Worm (Caenorhabditis elegans): ENCODE measurements around the gene B0244.9.

B0244.9 gene

ce11 chrIII:5717173-5717748 lies 13.6 kb downstream of the B0244.9 start:
- TF ChIP-seq T22C8.4 (GFP tag; IDR thresholded peaks at IDR 0.05), result no peak
- TF ChIP-seq flt-1 (GFP tag; IDR thresholded peaks at IDR 0.05), result no peak
- TF ChIP-seq tab-1 (GFP tag; IDR thresholded peaks at IDR 0.05), result no peak
- TF ChIP-seq med-1 (GFP tag; optimal IDR thresholded peaks at IDR 0.05; ENCODE audit: insufficient read depth), result no peak
- no peak for TF ChIP-seq ztf-29 (GFP tag; IDR thresholded peaks at IDR 0.05)
- no peak for TF ChIP-seq cog-1 (tag; optimal IDR thresholded peaks at IDR 0.05)
- TF ChIP-seq ref-1 (GFP tag; conservative IDR thresholded peaks at IDR 0.05), result no peak

- TF ChIP-seq ztf-23 (GFP tag; IDR thresholded peaks at IDR 0.05) (peak; percentile 55; the same call in 1 of the 2 replicates), klf-2 (GFP tag; conservative IDR thresholded peaks at IDR 0.05) (no peak), tab-1 (GFP tag; IDR thresholded peaks at IDR 0.05) (no peak), ztf-29 (GFP tag; IDR thresholded peaks at IDR 0.05) (peak; percentile 32; the same call in 1 of the 2 replicates), cog-1 (tag; optimal IDR thresholded peaks at IDR 0.05) (peak; percentile 77), T22C8.4 (GFP tag; IDR thresholded peaks at IDR 0.05) (no peak), flt-1 (GFP tag; IDR thresholded peaks at IDR 0.05) (0 out of 2 replicates have a peak, but pooled peaks have one; percentile 34), med-1 (GFP tag; optimal IDR thresholded peaks at IDR 0.05; ENCODE audit: insufficient read depth) (no peak), ref-1 (GFP tag; conservative IDR thresholded peaks at IDR 0.05) (no peak)
Measured at ce11 chrIII:5715467-5715866, 15.4 kb downstream of the B0244.9 start.

- TF ChIP-seq ref-1 (GFP tag; conservative IDR thresholded peaks at IDR 0.05), result no peak
- TF ChIP-seq flt-1 (GFP tag; IDR thresholded peaks at IDR 0.05), result peak; percentile 15; the same call in 1 of the 2 replicates
Measured at ce11 chrIII:5714984-5715454, 15.8 kb downstream of the B0244.9 start.

ce11 chrIII:5714230-5714983 lies 16.4 kb downstream of the B0244.9 start, which contains the start of gene arf-1:
TSS of gene arf-1 (plus strand) at chrIII:5714886.
- TF ChIP-seq med-1 (GFP tag; optimal IDR thresholded peaks at IDR 0.05; ENCODE audit: insufficient read depth) (no peak), ztf-29 (GFP tag; IDR thresholded peaks at IDR 0.05) (no peak), klf-2 (GFP tag; conservative IDR thresholded peaks at IDR 0.05) (no peak), ztf-23 (GFP tag; IDR thresholded peaks at IDR 0.05) (no peak), T22C8.4 (GFP tag; IDR thresholded peaks at IDR 0.05) (no peak), flt-1 (GFP tag; IDR thresholded peaks at IDR 0.05) (no peak), cog-1 (tag; optimal IDR thresholded peaks at IDR 0.05) (no peak), ref-1 (GFP tag; conservative IDR thresholded peaks at IDR 0.05) (no peak), tab-1 (GFP tag; IDR thresholded peaks at IDR 0.05) (no peak)

- TF ChIP-seq T22C8.4 (GFP tag; IDR thresholded peaks at IDR 0.05), result no peak
- no peak for TF ChIP-seq klf-2 (GFP tag; conservative IDR thresholded peaks at IDR 0.05)
Measured at ce11 chrIII:5711881-5712643, 18.8 kb downstream of the B0244.9 start.

- TF ChIP-seq med-1 (GFP tag; optimal IDR thresholded peaks at IDR 0.05; ENCODE audit: insufficient read depth) (no peak), ref-1 (GFP tag; conservative IDR thresholded peaks at IDR 0.05) (no peak), klf-2 (GFP tag; conservative IDR thresholded peaks at IDR 0.05) (no peak), flt-1 (GFP tag; IDR thresholded peaks at IDR 0.05) (no peak), T22C8.4 (GFP tag; IDR thresholded peaks at IDR 0.05) (no peak), ztf-23 (GFP tag; IDR thresholded peaks at IDR 0.05) (no peak), ztf-29 (GFP tag; IDR thresholded peaks at IDR 0.05) (no peak), cog-1 (tag; optimal IDR thresholded peaks at IDR 0.05) (no peak), tab-1 (GFP tag; IDR thresholded peaks at IDR 0.05) (no peak)
Measured at ce11 chrIII:5711242-5711641, 19.6 kb downstream of the B0244.9 start, which contains the start of gene rbm-26. TSS of gene rbm-26 (plus strand) at chrIII:5711542.

ce11 chrIII:5710676-5711075 lies 20.2 kb downstream of the B0244.9 start:
- TF ChIP-seq ztf-29 (GFP tag; IDR thresholded peaks at IDR 0.05) (no peak), ztf-23 (GFP tag; IDR thresholded peaks at IDR 0.05) (no peak), ref-1 (GFP tag; conservative IDR thresholded peaks at IDR 0.05) (no peak), tab-1 (GFP tag; IDR thresholded peaks at IDR 0.05) (no peak), T22C8.4 (GFP tag; IDR thresholded peaks at IDR 0.05) (no peak), flt-1 (GFP tag; IDR thresholded peaks at IDR 0.05) (no peak), klf-2 (GFP tag; conservative IDR thresholded peaks at IDR 0.05) (no peak), med-1 (GFP tag; optimal IDR thresholded peaks at IDR 0.05; ENCODE audit: insufficient read depth) (no peak), cog-1 (tag; optimal IDR thresholded peaks at IDR 0.05) (no peak)

- TF ChIP-seq med-1 (GFP tag; optimal IDR thresholded peaks at IDR 0.05; ENCODE audit: insufficient read depth) (no peak), T22C8.4 (GFP tag; IDR thresholded peaks at IDR 0.05) (no peak), tab-1 (GFP tag; IDR thresholded peaks at IDR 0.05) (no peak), ztf-29 (GFP tag; IDR thresholded peaks at IDR 0.05) (no peak), klf-2 (GFP tag; conservative IDR thresholded peaks at IDR 0.05) (no peak), flt-1 (GFP tag; IDR thresholded peaks at IDR 0.05) (no peak), ref-1 (GFP tag; conservative IDR thresholded peaks at IDR 0.05) (no peak), cog-1 (tag; optimal IDR thresholded peaks at IDR 0.05) (no peak), ztf-23 (GFP tag; IDR thresholded peaks at IDR 0.05) (no peak)
Measured at ce11 chrIII:5710045-5710444, 20.8 kb downstream of the B0244.9 start, which contains the start of gene B0336.12. TSS of gene B0336.12 (minus strand) at chrIII:5710145.

ce11 chrIII:5709224-5709623 lies 21.6 kb downstream of the B0244.9 start, which contains the start of gene hpo-28:
TSS of gene hpo-28 (minus strand) at chrIII:5709324.
- TF ChIP-seq ztf-23 (GFP tag; IDR thresholded peaks at IDR 0.05) (no peak), ref-1 (GFP tag; conservative IDR thresholded peaks at IDR 0.05) (no peak), klf-2 (GFP tag; conservative IDR thresholded peaks at IDR 0.05) (no peak), T22C8.4 (GFP tag; IDR thresholded peaks at IDR 0.05) (no peak), ztf-29 (GFP tag; IDR thresholded peaks at IDR 0.05) (no peak), cog-1 (tag; optimal IDR thresholded peaks at IDR 0.05) (no peak), flt-1 (GFP tag; IDR thresholded peaks at IDR 0.05) (no peak), tab-1 (GFP tag; IDR thresholded peaks at IDR 0.05) (no peak), med-1 (GFP tag; optimal IDR thresholded peaks at IDR 0.05; ENCODE audit: insufficient read depth) (no peak)

Measured in whole organism, midembryonic.